Fruit fly (Drosophila melanogaster): Measurements from ENCODE around the gene Gorab.

DNA sequence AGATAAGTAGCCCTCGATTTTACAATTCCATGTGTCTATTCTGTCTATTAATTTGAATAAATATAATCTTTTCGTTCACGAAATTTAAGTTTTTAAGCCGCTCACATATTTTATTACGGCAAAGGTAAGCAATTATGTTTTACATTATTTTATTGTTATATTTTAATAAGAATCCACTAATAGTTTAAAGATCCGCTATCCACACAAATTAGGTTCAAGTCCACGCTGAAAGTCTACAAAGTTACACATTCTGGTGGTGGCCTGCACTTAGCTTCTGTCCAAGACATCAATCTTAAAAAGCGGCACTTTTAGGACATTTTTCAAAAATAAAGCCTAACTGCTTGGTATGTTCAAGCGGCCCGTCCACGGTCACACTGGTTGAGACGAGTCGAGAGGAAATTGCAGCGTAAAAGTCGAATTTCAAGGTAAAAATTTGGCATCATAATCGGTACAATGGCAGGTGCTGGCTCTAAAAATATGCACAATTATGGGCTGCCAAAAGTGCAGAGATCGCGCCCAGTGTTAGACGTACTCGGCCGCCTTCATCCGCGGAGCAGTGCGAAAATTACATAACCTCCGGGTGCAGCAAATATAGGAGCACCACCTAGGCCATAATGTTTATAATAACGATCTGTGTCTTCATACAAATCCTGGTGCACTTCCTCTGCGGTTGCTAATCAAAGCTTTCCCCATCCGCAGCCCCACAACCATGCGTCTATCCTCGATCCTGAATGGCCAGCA, 46.2 kb upstream of the Gorab start, which contains the start of the genes UQCR-Q and CG46525:
- TF ChIP-seq OdsH (GFP tag; optimal IDR thresholded peaks at IDR 0.05) = no peak
- TF ChIP-seq CG11762 (GFP tag; optimal IDR thresholded peaks at IDR 0.05; ENCODE audit: insufficient read depth) = no peak
- TF ChIP-seq dsx (GFP tag; optimal IDR thresholded peaks at IDR 0.05; ENCODE audit: poor library complexity, severe bottlenecking) = no peak
- TF ChIP-seq CG10669 (GFP tag; optimal IDR thresholded peaks at IDR 0.05) = no peak
- TF ChIP-seq CG32006 (GFP tag; optimal IDR thresholded peaks at IDR 0.05) = no peak
- TF ChIP-seq Gug (GFP tag; IDR thresholded peaks at IDR 0.05) = no peak
- TF ChIP-seq cyc (GFP tag; optimal IDR thresholded peaks at IDR 0.05) = no peak
